Worm (Caenorhabditis elegans): Measurements from ENCODE around the gene C01G6.4.

C01G6.4 gene

DNA sequence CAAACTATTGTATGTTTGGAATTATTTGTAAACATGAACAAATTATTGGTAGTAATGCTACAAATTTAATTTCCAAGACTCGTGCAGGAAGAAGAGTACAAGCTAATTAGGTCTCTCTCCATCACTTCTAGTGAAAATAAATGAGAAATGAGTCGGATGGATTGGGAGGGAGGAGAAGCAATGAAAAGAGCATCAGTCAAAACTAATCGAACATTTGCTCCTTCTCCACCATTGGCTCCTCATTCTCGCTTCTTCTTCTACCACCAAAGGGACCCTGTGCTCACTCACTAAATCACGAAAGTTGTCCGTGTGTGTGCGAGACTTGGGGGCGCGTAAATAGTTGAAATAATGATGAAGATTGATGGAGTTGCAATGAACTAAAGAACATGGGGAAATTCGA is 34.0 kb upstream of the C01G6.4 start:
- TF ChIP-seq elt-1 (tag; optimal IDR thresholded peaks at IDR 0.05; ENCODE audit: borderline replicate concordance, insufficient read depth) (no peak), hlh-1 (tag; optimal IDR thresholded peaks at IDR 0.05) (peak; percentile 54), mls-2 (tag; optimal IDR thresholded peaks at IDR 0.05) (no peak), mab-5 (tag; optimal IDR thresholded peaks at IDR 0.05) (peak; percentile 52), sem-2 (GFP tag; optimal IDR thresholded peaks at IDR 0.05) (no peak), unc-62 (GFP tag; optimal IDR thresholded peaks at IDR 0.05) (peak; percentile 96), unc-120 (tag; optimal IDR thresholded peaks at IDR 0.05; ENCODE audit: poor library complexity, severe bottlenecking) (peak; percentile 79), cnd-1 (tag; optimal IDR thresholded peaks at IDR 0.05) (peak; percentile 12), ces-1 (GFP tag; optimal IDR thresholded peaks at IDR 0.05) (peak; percentile 98)

DNA sequence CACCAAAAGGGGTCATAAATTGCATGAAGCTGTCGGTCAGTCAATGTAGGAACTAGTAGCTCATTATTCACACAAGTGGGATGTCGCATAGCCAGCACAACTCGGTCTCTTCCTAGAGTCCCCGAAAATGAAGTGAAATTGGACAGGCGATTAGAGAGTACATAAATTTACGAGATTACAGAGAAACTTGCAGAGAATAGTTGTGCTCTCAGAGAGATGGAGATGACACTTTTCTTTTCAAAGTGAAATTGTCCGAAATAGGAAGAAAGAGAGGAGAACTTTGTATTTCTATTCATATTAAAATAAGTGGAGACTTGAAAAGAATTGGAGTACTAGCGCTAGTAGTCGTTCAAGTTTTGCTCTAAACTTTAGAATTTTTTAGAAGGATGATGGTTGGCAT is 32.7 kb upstream of the C01G6.4 start:
- TF ChIP-seq bed-3 (GFP tag; optimal IDR thresholded peaks at IDR 0.05) = no peak
- no peak for TF ChIP-seq lsy-2 (tag; optimal IDR thresholded peaks at IDR 0.05)
- no peak for TF ChIP-seq snpc-4 (tag; optimal IDR thresholded peaks at IDR 0.05)
- no peak for TF ChIP-seq mls-2 (tag; optimal IDR thresholded peaks at IDR 0.05)
- TF ChIP-seq ceh-39 (tag; optimal IDR thresholded peaks at IDR 0.05) = no peak
- TF ChIP-seq nhr-12 (tag; optimal IDR thresholded peaks at IDR 0.05) = no peak
- no peak for TF ChIP-seq mab-5 (tag; optimal IDR thresholded peaks at IDR 0.05)
- TF ChIP-seq sem-2 (GFP tag; optimal IDR thresholded peaks at IDR 0.05) = no peak
- no peak for TF ChIP-seq mep-1 (tag; optimal IDR thresholded peaks at IDR 0.05)
- TF ChIP-seq M03D4.4 (tag; optimal IDR thresholded peaks at IDR 0.05) = no peak
- TF ChIP-seq tbx-8 (GFP tag; optimal IDR thresholded peaks at IDR 0.05) = no peak
- TF ChIP-seq unc-62 (GFP tag; optimal IDR thresholded peaks at IDR 0.05) = peak; percentile 30
- no peak for TF ChIP-seq unc-120 (tag; optimal IDR thresholded peaks at IDR 0.05; ENCODE audit: poor library complexity, severe bottlenecking)
- TF ChIP-seq sptf-1 (tag; optimal IDR thresholded peaks at IDR 0.05) = no peak
- no peak for TF ChIP-seq nhr-2 (tag; optimal IDR thresholded peaks at IDR 0.05)
- TF ChIP-seq ham-2 (GFP tag; optimal IDR thresholded peaks at IDR 0.05) = no peak
- no peak for TF ChIP-seq blmp-1 (tag; optimal IDR thresholded peaks at IDR 0.05)
- peak; percentile 85 for TF ChIP-seq ces-1 (GFP tag; optimal IDR thresholded peaks at IDR 0.05)

DNA sequence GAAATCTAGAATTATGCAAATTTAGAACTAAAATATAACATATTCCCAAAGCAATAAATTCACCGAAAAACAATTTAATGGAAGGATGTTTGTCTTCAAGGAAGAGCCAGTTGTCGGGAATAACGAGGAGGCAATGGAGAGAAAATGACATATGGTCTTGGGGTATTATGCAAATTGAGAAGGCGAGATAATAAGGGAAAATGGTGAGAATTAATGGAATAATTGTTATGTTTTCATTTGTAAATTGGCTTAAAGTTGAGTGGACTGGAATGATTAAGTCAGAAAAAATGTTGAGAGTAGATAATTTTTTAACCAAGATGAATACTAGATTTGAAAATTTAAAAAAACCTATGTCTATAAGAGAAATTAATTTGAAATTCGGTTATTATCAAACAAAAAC is 32.0 kb upstream of the C01G6.4 start:
- no peak for TF ChIP-seq blmp-1 (tag; optimal IDR thresholded peaks at IDR 0.05)
- TF ChIP-seq ceh-43 (GFP tag; optimal IDR thresholded peaks at IDR 0.05) = no peak
- TF ChIP-seq ceh-83 (GFP tag; optimal IDR thresholded peaks at IDR 0.05) = no peak
- no peak for TF ChIP-seq nhr-12 (tag; optimal IDR thresholded peaks at IDR 0.05)
- no peak for TF ChIP-seq M03D4.4 (tag; optimal IDR thresholded peaks at IDR 0.05)
- TF ChIP-seq cnd-1 (tag; optimal IDR thresholded peaks at IDR 0.05) = peak; percentile 20
- peak; percentile 26 for TF ChIP-seq hlh-1 (tag; optimal IDR thresholded peaks at IDR 0.05)
- TF ChIP-seq ces-1 (GFP tag; optimal IDR thresholded peaks at IDR 0.05) = peak; percentile 94
- no peak for TF ChIP-seq ztf-11 (tag; optimal IDR thresholded peaks at IDR 0.05)
- peak; percentile 34 for TF ChIP-seq mls-2 (tag; optimal IDR thresholded peaks at IDR 0.05)

DNA sequence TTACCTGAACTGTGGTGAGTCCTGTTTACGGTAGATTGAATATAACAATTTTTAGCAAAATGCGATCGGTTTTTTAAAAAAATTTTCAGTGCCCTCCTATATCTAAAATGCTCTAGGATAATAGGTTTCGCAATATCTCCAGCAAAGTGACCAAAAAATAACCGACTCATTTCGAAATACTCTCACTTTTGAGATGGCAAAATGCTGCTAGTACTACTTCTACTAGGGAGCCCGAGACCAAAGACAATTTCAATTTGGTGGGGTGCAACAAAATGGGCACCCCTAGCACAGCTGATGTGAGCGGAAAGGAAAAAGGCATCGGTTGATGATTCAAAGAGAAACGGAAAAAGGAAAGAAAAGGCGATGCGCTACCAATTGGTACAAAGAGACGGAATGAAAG is 30.7 kb upstream of the C01G6.4 start:
- TF ChIP-seq ces-1 (GFP tag; optimal IDR thresholded peaks at IDR 0.05) (peak; percentile 8), ham-2 (GFP tag; optimal IDR thresholded peaks at IDR 0.05) (no peak)

DNA sequence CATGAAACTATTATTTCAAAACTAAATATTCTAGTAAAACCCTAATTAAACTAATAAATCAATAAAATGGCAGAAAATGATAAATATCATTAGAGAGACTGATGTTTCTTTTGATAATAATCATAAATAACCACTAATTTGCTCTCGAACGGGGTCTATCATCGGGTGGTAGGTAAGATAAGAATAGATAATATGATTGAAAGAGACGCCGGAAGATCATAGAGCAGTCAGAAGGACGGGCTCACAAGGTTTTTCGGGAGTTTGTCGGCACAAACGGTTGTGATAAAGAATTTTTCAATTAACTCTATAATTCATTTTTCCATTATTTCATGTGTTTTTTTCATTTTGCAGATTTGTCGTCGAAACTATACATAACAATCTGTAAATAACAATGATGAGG is 28.2 kb upstream of the C01G6.4 start:
- no peak for TF ChIP-seq ces-1 (GFP tag; optimal IDR thresholded peaks at IDR 0.05)
- no peak for TF ChIP-seq cnd-1 (tag; optimal IDR thresholded peaks at IDR 0.05)
- peak; percentile 28 for TF ChIP-seq nhr-2 (tag; optimal IDR thresholded peaks at IDR 0.05)
- TF ChIP-seq elt-1 (tag; optimal IDR thresholded peaks at IDR 0.05; ENCODE audit: borderline replicate concordance, insufficient read depth) = peak; percentile 22
- TF ChIP-seq elt-3 (tag; optimal IDR thresholded peaks at IDR 0.05) = no peak

DNA sequence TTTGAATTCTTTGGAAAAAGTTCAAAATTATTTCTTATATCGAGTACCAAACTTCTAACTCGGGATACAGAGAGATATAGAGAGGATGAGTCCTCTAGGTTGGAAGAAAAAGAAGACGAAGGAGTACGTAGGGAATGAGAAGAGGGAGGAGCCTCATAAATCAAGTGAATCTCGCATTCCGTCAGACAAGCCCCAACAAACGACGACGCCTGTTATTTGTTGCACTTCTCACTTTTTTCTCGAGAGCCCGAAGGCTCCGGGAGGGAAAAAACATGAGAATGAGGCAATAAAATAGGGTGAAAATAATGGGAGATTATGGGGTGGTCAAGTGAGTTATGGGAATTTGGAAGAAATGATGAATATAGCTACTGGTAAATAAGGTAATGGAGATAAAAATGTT is 26.8 kb upstream of the C01G6.4 start:
- TF ChIP-seq mab-5 (tag; optimal IDR thresholded peaks at IDR 0.05) (peak; percentile 88), lin-13 (tag; optimal IDR thresholded peaks at IDR 0.05) (no peak), nhr-12 (tag; optimal IDR thresholded peaks at IDR 0.05) (no peak), nhr-76 (tag; optimal IDR thresholded peaks at IDR 0.05) (no peak), hlh-1 (tag; optimal IDR thresholded peaks at IDR 0.05) (peak; percentile 31), drap-1 (GFP tag; optimal IDR thresholded peaks at IDR 0.05) (no peak), unc-120 (tag; optimal IDR thresholded peaks at IDR 0.05; ENCODE audit: poor library complexity, severe bottlenecking) (peak; percentile 10), unc-62 (GFP tag; optimal IDR thresholded peaks at IDR 0.05) (peak; percentile 53)
